Worm (Caenorhabditis elegans): ENCODE measurements around the gene grd-14.

DNA sequence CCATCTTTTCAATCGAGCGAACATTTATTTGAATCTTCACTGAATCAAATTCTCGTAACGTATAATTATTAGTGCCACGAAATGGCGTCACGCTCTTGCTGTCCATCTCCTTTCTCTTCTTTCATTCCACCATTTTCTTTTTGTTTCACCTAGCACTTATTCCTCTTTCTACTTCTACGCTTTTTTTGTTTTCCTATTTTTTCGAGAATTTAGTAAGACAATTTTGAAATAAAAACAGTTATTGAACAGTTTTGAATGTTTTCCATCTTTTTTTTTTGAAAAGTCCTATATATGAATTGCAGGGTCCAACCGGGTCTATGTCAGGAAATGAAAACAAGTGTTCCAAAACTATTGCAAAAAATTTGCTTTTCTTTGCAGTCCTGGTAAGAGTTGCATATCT lies 4.8 kb upstream of the grd-14 start, which contains the start of gene T01B10.5:
- TF ChIP-seq F49E8.2 (tag; optimal IDR thresholded peaks at IDR 0.05; ENCODE audit: borderline replicate concordance): no peak
- TF ChIP-seq ztf-11 (tag; optimal IDR thresholded peaks at IDR 0.05): no peak
- no peak for TF ChIP-seq dve-1 (tag; optimal IDR thresholded peaks at IDR 0.05; ENCODE audit: insufficient read depth)
- TF ChIP-seq skn-1 (tag; optimal IDR thresholded peaks at IDR 0.05): no peak
- no peak for TF ChIP-seq dmd-6 (GFP tag; IDR thresholded peaks at IDR 0.05)
- no peak for TF ChIP-seq nhr-10 (tag; optimal IDR thresholded peaks at IDR 0.05)
- TF ChIP-seq aha-1 (tag): no peak
- no peak for TF ChIP-seq nhr-11 (tag; optimal IDR thresholded peaks at IDR 0.05)
- no peak for TF ChIP-seq zip-2 (tag; optimal IDR thresholded peaks at IDR 0.05)
- TF ChIP-seq dpl-1 (GFP tag; optimal IDR thresholded peaks at IDR 0.05): no peak
